Fruit fly (Drosophila melanogaster) whole organism, embryonic: ENCODE measurements around the gene lectin-24A.

Source experiments
- Asciz ChIP-seq: fragments of 200-800 bp; sonication (Bioruptor generic); optimal IDR thresholded peaks from 2 replicates; lab custom pipeline; 2017; ENCODE audit warnings: missing biosample characterization, mild to moderate bottlenecking, missing genetic modification characterization, missing genetic modification reagents
- B-H2 ChIP-seq: fragments of 200-800 bp; sonication (Bioruptor generic); optimal IDR thresholded peaks from 2 replicates; lab custom pipeline; 2018; ENCODE audit warnings: missing biosample characterization, mild to moderate bottlenecking, missing genetic modification characterization
- CG10543 ChIP-seq: fragments of 200-800 bp; sonication (Bioruptor generic); optimal IDR thresholded peaks from 3 replicates; lab custom pipeline; 2017; ENCODE audit warnings: missing biosample characterization, mild to moderate bottlenecking, missing genetic modification characterization, moderate library complexity
- CG12104 ChIP-seq: fragments of 200-800 bp; sonication (Bioruptor generic); optimal IDR thresholded peaks from 3 replicates; lab custom pipeline; 2016; ENCODE audit warnings: missing biosample characterization, missing genetic modification characterization
- CG15514 ChIP-seq: fragments of 200-800 bp; sonication (Bioruptor generic); optimal IDR thresholded peaks from 3 replicates; lab custom pipeline; 2017; ENCODE audit warnings: missing biosample characterization, missing genetic modification characterization, mild to moderate bottlenecking, moderate library complexity, missing genetic modification reagents
- CG2120 ChIP-seq: fragments of 200-800 bp; sonication (Bioruptor generic); optimal IDR thresholded peaks from 3 replicates; lab custom pipeline; 2016; ENCODE audit warnings: missing biosample characterization, missing genetic modification characterization
- CG2678 ChIP-seq: fragments of 200-800 bp; sonication (Bioruptor generic); optimal IDR thresholded peaks from 3 replicates; lab custom pipeline; 2019; ENCODE audit warnings: missing biosample characterization, mild to moderate bottlenecking, missing genetic modification characterization, moderate library complexity
- CG34376 ChIP-seq: fragments of 200-800 bp; sonication (Bioruptor generic); optimal IDR thresholded peaks from 2 replicates; lab custom pipeline; 2018; ENCODE audit warnings: missing biosample characterization, mild to moderate bottlenecking, missing genetic modification characterization
- CG3995 ChIP-seq: fragments of 200-800 bp; sonication (Bioruptor generic); optimal IDR thresholded peaks from 3 replicates; lab custom pipeline; 2016; ENCODE audit warnings: missing biosample characterization, missing genetic modification characterization
- CG7271 ChIP-seq: fragments of 200-800 bp; sonication (Bioruptor generic); optimal IDR thresholded peaks from 2 replicates; lab custom pipeline; 2018; ENCODE audit warnings: missing biosample characterization, mild to moderate bottlenecking, missing genetic modification characterization, moderate library complexity
- CG7357 ChIP-seq: fragments of 200-800 bp; sonication (Bioruptor generic); IDR thresholded peaks from 3 replicates; pipeline ENCODE4 v1.3.6; 2022; ENCODE audit warnings: missing biosample characterization, missing genetic modification characterization
- CG7839 ChIP-seq: fragments of 200-800 bp; sonication (Bioruptor generic); optimal IDR thresholded peaks from 3 replicates; lab custom pipeline; 2018; ENCODE audit warnings: missing biosample characterization, mild to moderate bottlenecking, missing genetic modification characterization, moderate library complexity
- CG7963 ChIP-seq: fragments of 200-800 bp; sonication (Bioruptor generic); IDR thresholded peaks from 3 replicates; pipeline ENCODE4 v1.3.6; 2022; ENCODE audit warnings: missing biosample characterization, missing genetic modification characterization; ENCODE audit not compliant: partially characterized antibody
- CG8765 ChIP-seq: fragments of 200-800 bp; sonication (Bioruptor generic); IDR thresholded peaks from 2 replicates; pipeline ENCODE4 v1.3.6; 2022; ENCODE audit warnings: missing biosample characterization, missing genetic modification characterization
- CkIIα-i1 ChIP-seq: fragments of 200-800 bp; sonication (Bioruptor generic); IDR thresholded peaks from 2 replicates; pipeline ENCODE4 v1.3.6; 2022; ENCODE audit warnings: missing biosample characterization, missing genetic modification characterization
- D ChIP-seq, 2 experiments: fragments of 200-800 bp in 1 of 2; fragments of >200 bp in 1 of 2; sonication (Bioruptor generic) in 1 of 2; optimal IDR thresholded peaks; 2 replicates in 1 of 2; 3 replicates in 1 of 2; lab custom pipeline; 2017; ENCODE audit warnings: mild to moderate bottlenecking in 1 of 2, missing biosample characterization in 1 of 2, missing genetic modification characterization in 1 of 2, missing genetic modification reagents in 1 of 2
- Eip74EF ChIP-seq, 2 experiments: fragments of 200-800 bp in 1 of 2; fragments of >200 bp in 1 of 2; sonication (Bioruptor generic) in 1 of 2; optimal IDR thresholded peaks; 2 replicates each; lab custom pipeline; 2017 to 2019; ENCODE audit warnings: missing biosample characterization in 2 of 2, missing genetic modification characterization in 2 of 2, mild to moderate bottlenecking in 1 of 2, moderate library complexity in 1 of 2
- Hand ChIP-seq: fragments of 200-800 bp; sonication (Bioruptor generic); optimal IDR thresholded peaks from 2 replicates; lab custom pipeline; 2017; ENCODE audit warnings: mild to moderate bottlenecking, missing biosample characterization, missing genetic modification reagents, missing genetic modification characterization
- Lhr ChIP-seq: fragments of 200-800 bp; sonication (Bioruptor generic); optimal IDR thresholded peaks from 3 replicates; lab custom pipeline; 2017; ENCODE audit warnings: mild to moderate bottlenecking, missing biosample characterization, missing genetic modification reagents, missing genetic modification characterization
- Pdp1 ChIP-seq, 2 experiments: fragments of 200-800 bp; sonication (Bioruptor generic); optimal IDR thresholded peaks; 3 replicates each; lab custom pipeline; 2016; ENCODE audit warnings: missing biosample characterization in 2 of 2, missing genetic modification characterization in 2 of 2, mild to moderate bottlenecking in 1 of 2, moderate library complexity in 1 of 2
- Ptx1 ChIP-seq: fragments of 200-800 bp; sonication (Bioruptor generic); IDR thresholded peaks from 2 replicates; pipeline ENCODE4 v1.3.6; 2022; ENCODE audit warnings: missing biosample characterization, missing genetic modification characterization
- Six4 ChIP-seq: fragments of 200-800 bp; sonication (Bioruptor generic); optimal IDR thresholded peaks from 2 replicates; lab custom pipeline; 2016; ENCODE audit warnings: missing biosample characterization, missing genetic modification characterization
- ap ChIP-seq: fragments of 200-800 bp; sonication (Bioruptor generic); IDR thresholded peaks from 2 replicates; pipeline ENCODE4 v1.3.6; 2022; ENCODE audit warnings: missing biosample characterization, missing genetic modification characterization
- ken ChIP-seq: fragments of 200-800 bp; sonication (Bioruptor generic); IDR thresholded peaks from 3 replicates; pipeline ENCODE4 v1.3.6; 2022; ENCODE audit warnings: missing biosample characterization, missing genetic modification characterization
- pho ChIP-seq: fragments of 200-800 bp; sonication (Bioruptor generic); optimal IDR thresholded peaks from 2 replicates; lab custom pipeline; 2016; ENCODE audit warnings: missing biosample characterization, missing genetic modification characterization
- pnt ChIP-seq: fragments of 200-800 bp; sonication (Bioruptor generic); optimal IDR thresholded peaks from 3 replicates; lab custom pipeline; 2016; ENCODE audit warnings: missing biosample characterization, missing genetic modification characterization
- sc ChIP-seq, 3 experiments: fragments of >200 bp in 2 of 3; fragments of 200-800 bp in 1 of 3; sonication (Bioruptor generic) in 1 of 3; optimal IDR thresholded peaks; 2 replicates in 2 of 3; 3 replicates in 1 of 3; lab custom pipeline; 2017; ENCODE audit warnings: mild to moderate bottlenecking in 1 of 3, missing biosample characterization in 1 of 3, missing genetic modification characterization in 1 of 3, missing genetic modification reagents in 1 of 3
- scrt ChIP-seq: fragments of 200-800 bp; sonication (Bioruptor generic); optimal IDR thresholded peaks from 2 replicates; lab custom pipeline; 2018; ENCODE audit warnings: missing biosample characterization, mild to moderate bottlenecking, missing genetic modification characterization, moderate library complexity
- sug ChIP-seq: fragments of 200-800 bp; optimal IDR thresholded peaks from 2 replicates; lab custom pipeline; 2019; ENCODE audit warnings: missing biosample characterization, mild to moderate bottlenecking, missing genetic modification characterization, moderate library complexity
- tio ChIP-seq: fragments of 200-800 bp; sonication (Bioruptor generic); optimal IDR thresholded peaks from 2 replicates; lab custom pipeline; 2017; ENCODE audit warnings: missing biosample characterization, missing genetic modification characterization, inconsistent platforms

The lectin-24A gene

dm6 chr2L:3698992-3699514, 18.5 kb downstream of the lectin-24A start, which contains the start of the genes CG10031 and CG42464 (continued):
- no peak for TF ChIP-seq pnt (GFP tag; lab: Kevin White, UChicago)
- no peak for TF ChIP-seq scrt
- TF ChIP-seq CG15514 (GFP tag; lab: Kevin White, UChicago), result peak; percentile 56
- no peak for TF ChIP-seq CG2120 (GFP tag; lab: Kevin White, UChicago)
- no peak for TF ChIP-seq CG12104 (GFP tag; lab: Kevin White, UChicago)
- TF ChIP-seq sc (optimal IDR thresholded peaks at IDR 0.05; lab: Kevin White, UChicago), result no peak
- no peak for TF ChIP-seq sc (GFP tag; optimal IDR thresholded peaks at IDR 0.05; lab: Kevin White, UChicago)
- TF ChIP-seq ken (GFP tag; lab: Robert Waterston, UW), result no peak
- no peak for TF ChIP-seq CG7839
- TF ChIP-seq Hand (GFP tag; lab: Kevin White, UChicago), result no peak
- TF ChIP-seq CkIIα-i1 (GFP tag; lab: Robert Waterston, UW), result no peak
- TF ChIP-seq pho (GFP tag; lab: Kevin White, UChicago), result no peak
- TF ChIP-seq B-H2 (GFP tag; lab: Kevin White, UChicago), result no peak

- TF ChIP-seq Eip74EF (GFP tag; optimal IDR thresholded peaks at IDR 0.05; lab: Kevin White, UChicago) (peak in 1 of 2 experiments; percentile 14), CG7839 (no peak)
- TF ChIP-seq, all 482 proteins: peak for 1
Observed at dm6 chr2L:3697772-3698171, 19.8 kb downstream of the lectin-24A start, which contains the start of gene CG3604. CG3604 (minus strand) TSS chr2L:3697872.

dm6 chr2L:3696438-3696837, 21.1 kb downstream of the lectin-24A start, which contains the start of gene IM33:
IM33 (minus strand) TSS chr2L:3696658.
- TF ChIP-seq sug (tag; lab: Kevin White, UChicago) (peak; percentile 51), CG7963 (GFP tag; lab: Robert Waterston, UW) (no peak), CG34376 (GFP tag; lab: Kevin White, UChicago) (peak; percentile 61), tio (GFP tag; lab: Kevin White, UChicago) (no peak), Ptx1 (GFP tag; lab: Robert Waterston, UW) (no peak), CG3995 (GFP tag; lab: Kevin White, UChicago) (no peak), CG10543 (peak; percentile 11), ap (no peak), CG7357 (GFP tag; lab: Robert Waterston, UW) (0 out of 3 replicates have a peak, but pooled peaks have one; percentile 9), Six4 (GFP tag; lab: Kevin White, UChicago) (no peak), Asciz (no peak)

- peak; percentile 31 for TF ChIP-seq CG34376 (GFP tag; lab: Kevin White, UChicago)
- TF ChIP-seq D (optimal IDR thresholded peaks at IDR 0.05; lab: Kevin White, UChicago), result no peak
- no peak for TF ChIP-seq D (GFP tag; optimal IDR thresholded peaks at IDR 0.05; lab: Kevin White, UChicago)
- TF ChIP-seq sug (tag; lab: Kevin White, UChicago), result peak; percentile 25
Observed at dm6 chr2L:3695361-3695818, 22.2 kb downstream of the lectin-24A start, which contains the start of gene CG16713. CG16713 (minus strand) TSS chr2L:3695411.

- TF ChIP-seq CG7271 (tag; lab: Kevin White, UChicago) (no peak), Asciz (no peak), CG8765 (GFP tag; lab: Robert Waterston, UW) (peak; percentile 22; the same call in 1 of the 2 replicates), Pdp1 (GFP tag; optimal IDR thresholded peaks at IDR 0.05; lab: Kevin White, UChicago) (peak in 1 of 2 experiments; percentile 12), Lhr (GFP tag; lab: Kevin White, UChicago) (no peak), CG2678 (tag; lab: Kevin White, UChicago) (no peak)
- TF ChIP-seq, all 482 proteins: peak for 2
Observed at dm6 chr2L:3694920-3695319, 22.7 kb downstream of the lectin-24A start, which contains the start of gene CG43165. CG43165 (minus strand) TSS chr2L:3695020.
